Fruit fly (Drosophila melanogaster) whole organism, adult: ENCODE results near the gene CG15517.

Experiments used
- CG11617 ChIP-seq: fragments of 200-800 bp; sonication (Bioruptor generic); optimal IDR thresholded peaks from 2 replicates; lab custom pipeline; 2017; ENCODE audit warnings: mild to moderate bottlenecking, missing biosample characterization, missing genetic modification reagents, missing genetic modification characterization
- CG12768 ChIP-seq: fragments of 200-800 bp; sonication (Bioruptor generic); optimal IDR thresholded peaks from 2 replicates; lab custom pipeline; 2017; ENCODE audit warnings: missing biosample characterization, missing genetic modification characterization, mild to moderate bottlenecking, moderate library complexity, missing genetic modification reagents
- CG14711 ChIP-seq: fragments of 200-800 bp; sonication (Bioruptor generic); optimal IDR thresholded peaks from 2 replicates; lab custom pipeline; 2018; ENCODE audit warnings: missing biosample characterization, mild to moderate bottlenecking, missing genetic modification characterization, moderate library complexity
- CG1620 ChIP-seq: fragments of 200-800 bp; sonication (Bioruptor generic); optimal IDR thresholded peaks from 2 replicates; lab custom pipeline; 2016; ENCODE audit warnings: missing biosample characterization, missing genetic modification characterization
- CG33017 ChIP-seq: fragments of 200-800 bp; sonication (Bioruptor generic); optimal IDR thresholded peaks from 2 replicates; lab custom pipeline; 2018; ENCODE audit warnings: missing biosample characterization, mild to moderate bottlenecking, missing genetic modification characterization, moderate library complexity
- CG5204 ChIP-seq: fragments of 200-800 bp; sonication (Bioruptor generic); optimal IDR thresholded peaks from 2 replicates; lab custom pipeline; 2016; ENCODE audit warnings: missing biosample characterization, missing genetic modification characterization
- CG7045 ChIP-seq: fragments of 200-800 bp; sonication (Bioruptor generic); optimal IDR thresholded peaks from 2 replicates; lab custom pipeline; 2017; ENCODE audit warnings: missing biosample characterization, mild to moderate bottlenecking, missing genetic modification characterization
- CG7101 ChIP-seq: fragments of 200-800 bp; sonication (Bioruptor generic); optimal IDR thresholded peaks from 2 replicates; lab custom pipeline; 2018; ENCODE audit warnings: missing biosample characterization, mild to moderate bottlenecking, missing genetic modification characterization, moderate library complexity
- Clk ChIP-seq: fragments of 200-800 bp; sonication (Bioruptor generic); optimal IDR thresholded peaks from 2 replicates; lab custom pipeline; 2017; ENCODE audit warnings: missing biosample characterization, missing genetic modification characterization
- Crg-1 ChIP-seq: fragments of 200-800 bp; sonication (Bioruptor generic); optimal IDR thresholded peaks from 2 replicates; lab custom pipeline; 2016; ENCODE audit warnings: missing biosample characterization, missing genetic modification characterization
- Hr96 ChIP-seq: fragments of 200-800 bp; sonication (Bioruptor generic); optimal IDR thresholded peaks from 2 replicates; lab custom pipeline; 2016; ENCODE audit warnings: missing biosample characterization, missing genetic modification characterization
- Mnt ChIP-seq: fragments of 200-800 bp; sonication (Bioruptor generic); optimal IDR thresholded peaks from 2 replicates; lab custom pipeline; 2016; ENCODE audit warnings: missing biosample characterization, mild to moderate bottlenecking, missing genetic modification characterization
- bab1 ChIP-seq: fragments of 200-800 bp; sonication (Bioruptor generic); optimal IDR thresholded peaks from 3 replicates; lab custom pipeline; 2019; ENCODE audit warnings: missing biosample characterization, mild to moderate bottlenecking, missing genetic modification characterization, moderate library complexity
- cic ChIP-seq: fragments of 200-800 bp; sonication (Bioruptor generic); optimal IDR thresholded peaks from 2 replicates; lab custom pipeline; 2017; ENCODE audit warnings: missing biosample characterization, mild to moderate bottlenecking, missing genetic modification characterization, moderate library complexity
- cnc ChIP-seq, 2 experiments: fragments of >200 bp; optimal IDR thresholded peaks; 2 replicates each; lab custom pipeline; 2017
- kay ChIP-seq: fragments of 200-800 bp; sonication (Bioruptor generic); peaks from one replicate; lab custom pipeline; 2016; ENCODE audit warnings: missing biosample characterization, missing genetic modification characterization, borderline replicate concordance
- ovo ChIP-seq: fragments of 200-800 bp; sonication (Bioruptor generic); optimal IDR thresholded peaks from 2 replicates; lab custom pipeline; 2016; ENCODE audit warnings: missing biosample characterization, missing genetic modification characterization
- pad ChIP-seq: fragments of 200-800 bp; sonication (Bioruptor generic); optimal IDR thresholded peaks from 3 replicates; lab custom pipeline; 2017; ENCODE audit warnings: missing biosample characterization, missing genetic modification characterization, mild to moderate bottlenecking, moderate library complexity, missing genetic modification reagents
- tj ChIP-seq: fragments of 200-800 bp; sonication (Bioruptor generic); optimal IDR thresholded peaks from 3 replicates; lab custom pipeline; 2017; ENCODE audit warnings: missing biosample characterization, mild to moderate bottlenecking, missing genetic modification characterization, moderate library complexity
- toe ChIP-seq: fragments of 200-800 bp; sonication (Bioruptor generic); optimal IDR thresholded peaks from 2 replicates; lab custom pipeline; 2016; ENCODE audit warnings: missing biosample characterization, missing genetic modification characterization

CG15517 gene

dm6 chr3R:29891183-29891582 is 12.4 kb downstream of the CG15517 start:
- TF ChIP-seq tj (GFP tag; lab: Kevin White, UChicago) = peak; percentile 32
- TF ChIP-seq CG14711 (tag; lab: Kevin White, UChicago) = no peak

- TF ChIP-seq CG5204 (GFP tag; lab: Kevin White, UChicago) = no peak
- no peak for TF ChIP-seq cic
- no peak for TF ChIP-seq bab1 (GFP tag; lab: Kevin White, UChicago)
- TF ChIP-seq CG7101 (tag; lab: Kevin White, UChicago) = no peak
- no peak for TF ChIP-seq CG33017
- TF ChIP-seq pad = no peak
Measured at dm6 chr3R:29880306-29880705, 23.3 kb downstream of the CG15517 start.

- TF ChIP-seq Hr96 (GFP tag; lab: Kevin White, UChicago) (no peak), CG12768 (GFP tag; lab: Kevin White, UChicago) (peak; percentile 69), Mnt (peak; percentile 70), CG7101 (tag; lab: Kevin White, UChicago) (peak; percentile 43), tj (GFP tag; lab: Kevin White, UChicago) (peak; percentile 96), bab1 (GFP tag; lab: Kevin White, UChicago) (peak; percentile 54), CG14711 (tag; lab: Kevin White, UChicago) (peak; percentile 29), Clk (no peak), Crg-1 (peak; percentile 14), ovo (GFP tag; lab: Kevin White, UChicago) (no peak), CG7045 (peak; percentile 15), cic (peak; percentile 80), kay (GFP tag; lab: Kevin White, UChicago) (peak; percentile 78), CG11617 (GFP tag; lab: Kevin White, UChicago) (peak; percentile 31), cnc (optimal IDR thresholded peaks at IDR 0.05; lab: Kevin White, UChicago) (peak; percentile 61 to 74)
Measured at dm6 chr3R:29876733-29877193, 26.9 kb downstream of the CG15517 start, which contains the start of gene CG31038. Gene CG31038 (plus strand): TSS chr3R:29877059.

- TF ChIP-seq CG33017 (no peak), ovo (GFP tag; lab: Kevin White, UChicago) (no peak), Clk (no peak), cnc (optimal IDR thresholded peaks at IDR 0.05; lab: Kevin White, UChicago) (no peak), Mnt (no peak), CG11617 (GFP tag; lab: Kevin White, UChicago) (no peak), CG5204 (GFP tag; lab: Kevin White, UChicago) (no peak), tj (GFP tag; lab: Kevin White, UChicago) (no peak), bab1 (GFP tag; lab: Kevin White, UChicago) (no peak), CG7101 (tag; lab: Kevin White, UChicago) (no peak), CG14711 (tag; lab: Kevin White, UChicago) (no peak), pad (no peak), Crg-1 (no peak), toe (GFP tag; lab: Kevin White, UChicago) (no peak), kay (GFP tag; lab: Kevin White, UChicago) (no peak), Hr96 (GFP tag; lab: Kevin White, UChicago) (no peak), CG7045 (no peak), cic (no peak), CG1620 (no peak)
Measured at dm6 chr3R:29876232-29876631, 27.4 kb downstream of the CG15517 start.

dm6 chr3R:29875830-29876229 is 27.8 kb downstream of the CG15517 start:
- TF ChIP-seq Crg-1 (no peak), bab1 (GFP tag; lab: Kevin White, UChicago) (peak; percentile 16), CG5204 (GFP tag; lab: Kevin White, UChicago) (no peak), kay (GFP tag; lab: Kevin White, UChicago) (peak; percentile 57), CG7101 (tag; lab: Kevin White, UChicago) (peak; percentile 18), CG11617 (GFP tag; lab: Kevin White, UChicago) (peak; percentile 16), CG14711 (tag; lab: Kevin White, UChicago) (peak; percentile 6), ovo (GFP tag; lab: Kevin White, UChicago) (no peak), CG1620 (no peak)

dm6 chr3R:29869350-29869688 is 34.3 kb downstream of the CG15517 start, which contains the start of gene CG34133:
Gene CG34133 (plus strand): TSS chr3R:29869365.
- TF ChIP-seq toe (GFP tag; lab: Kevin White, UChicago) (no peak), CG7101 (tag; lab: Kevin White, UChicago) (no peak), bab1 (GFP tag; lab: Kevin White, UChicago) (no peak), cnc (optimal IDR thresholded peaks at IDR 0.05; lab: Kevin White, UChicago) (no peak), Crg-1 (no peak), CG14711 (tag; lab: Kevin White, UChicago) (no peak), CG33017 (no peak), CG1620 (no peak), tj (GFP tag; lab: Kevin White, UChicago) (no peak), CG5204 (GFP tag; lab: Kevin White, UChicago) (no peak)

- TF ChIP-seq tj (GFP tag; lab: Kevin White, UChicago) (no peak), Mnt (peak; percentile 90), kay (GFP tag; lab: Kevin White, UChicago) (peak; percentile 100), cnc (optimal IDR thresholded peaks at IDR 0.05; lab: Kevin White, UChicago) (no peak), CG14711 (tag; lab: Kevin White, UChicago) (peak; percentile 29), cic (peak; percentile 42), ovo (GFP tag; lab: Kevin White, UChicago) (peak; percentile 20), CG1620 (peak; percentile 57), Crg-1 (peak; percentile 1), CG7045 (peak; percentile 14), CG33017 (no peak), pad (peak; percentile 32), CG7101 (tag; lab: Kevin White, UChicago) (peak; percentile 21), CG11617 (GFP tag; lab: Kevin White, UChicago) (peak; percentile 36), bab1 (GFP tag; lab: Kevin White, UChicago) (peak; percentile 28)
Measured at dm6 chr3R:29868676-29869349, 34.8 kb downstream of the CG15517 start, which contains the start of gene Zip99C. Gene Zip99C (minus strand): TSS chr3R:29868895.
